Fruit fly (Drosophila melanogaster) whole organism, adult: Measurements from ENCODE around the gene p.

Experiments
- CG11617 ChIP-seq: fragments of 200-800 bp; sonication (Bioruptor generic); optimal IDR thresholded peaks from 2 replicates; lab custom pipeline; 2017; ENCODE audit warnings: mild to moderate bottlenecking, missing biosample characterization, missing genetic modification reagents, missing genetic modification characterization
- CG12768 ChIP-seq: fragments of 200-800 bp; sonication (Bioruptor generic); optimal IDR thresholded peaks from 2 replicates; lab custom pipeline; 2017; ENCODE audit warnings: missing biosample characterization, missing genetic modification characterization, mild to moderate bottlenecking, moderate library complexity, missing genetic modification reagents
- CG14711 ChIP-seq: fragments of 200-800 bp; sonication (Bioruptor generic); optimal IDR thresholded peaks from 2 replicates; lab custom pipeline; 2018; ENCODE audit warnings: missing biosample characterization, mild to moderate bottlenecking, missing genetic modification characterization, moderate library complexity
- CG1620 ChIP-seq: fragments of 200-800 bp; sonication (Bioruptor generic); optimal IDR thresholded peaks from 2 replicates; lab custom pipeline; 2016; ENCODE audit warnings: missing biosample characterization, missing genetic modification characterization
- CG33017 ChIP-seq: fragments of 200-800 bp; sonication (Bioruptor generic); optimal IDR thresholded peaks from 2 replicates; lab custom pipeline; 2018; ENCODE audit warnings: missing biosample characterization, mild to moderate bottlenecking, missing genetic modification characterization, moderate library complexity
- CG5204 ChIP-seq: fragments of 200-800 bp; sonication (Bioruptor generic); optimal IDR thresholded peaks from 2 replicates; lab custom pipeline; 2016; ENCODE audit warnings: missing biosample characterization, missing genetic modification characterization
- CG7045 ChIP-seq: fragments of 200-800 bp; sonication (Bioruptor generic); optimal IDR thresholded peaks from 2 replicates; lab custom pipeline; 2017; ENCODE audit warnings: missing biosample characterization, mild to moderate bottlenecking, missing genetic modification characterization
- CG7101 ChIP-seq: fragments of 200-800 bp; sonication (Bioruptor generic); optimal IDR thresholded peaks from 2 replicates; lab custom pipeline; 2018; ENCODE audit warnings: missing biosample characterization, mild to moderate bottlenecking, missing genetic modification characterization, moderate library complexity
- Clk ChIP-seq: fragments of 200-800 bp; sonication (Bioruptor generic); optimal IDR thresholded peaks from 2 replicates; lab custom pipeline; 2017; ENCODE audit warnings: missing biosample characterization, missing genetic modification characterization
- Crg-1 ChIP-seq: fragments of 200-800 bp; sonication (Bioruptor generic); optimal IDR thresholded peaks from 2 replicates; lab custom pipeline; 2016; ENCODE audit warnings: missing biosample characterization, missing genetic modification characterization
- Hr96 ChIP-seq: fragments of 200-800 bp; sonication (Bioruptor generic); optimal IDR thresholded peaks from 2 replicates; lab custom pipeline; 2016; ENCODE audit warnings: missing biosample characterization, missing genetic modification characterization
- Mnt ChIP-seq: fragments of 200-800 bp; sonication (Bioruptor generic); optimal IDR thresholded peaks from 2 replicates; lab custom pipeline; 2016; ENCODE audit warnings: missing biosample characterization, mild to moderate bottlenecking, missing genetic modification characterization
- bab1 ChIP-seq: fragments of 200-800 bp; sonication (Bioruptor generic); optimal IDR thresholded peaks from 3 replicates; lab custom pipeline; 2019; ENCODE audit warnings: missing biosample characterization, mild to moderate bottlenecking, missing genetic modification characterization, moderate library complexity
- cic ChIP-seq: fragments of 200-800 bp; sonication (Bioruptor generic); optimal IDR thresholded peaks from 2 replicates; lab custom pipeline; 2017; ENCODE audit warnings: missing biosample characterization, mild to moderate bottlenecking, missing genetic modification characterization, moderate library complexity
- cnc ChIP-seq, 2 experiments: fragments of >200 bp; optimal IDR thresholded peaks; 2 replicates each; lab custom pipeline; 2017
- kay ChIP-seq: fragments of 200-800 bp; sonication (Bioruptor generic); peaks from one replicate; lab custom pipeline; 2016; ENCODE audit warnings: missing biosample characterization, missing genetic modification characterization, borderline replicate concordance
- ovo ChIP-seq: fragments of 200-800 bp; sonication (Bioruptor generic); optimal IDR thresholded peaks from 2 replicates; lab custom pipeline; 2016; ENCODE audit warnings: missing biosample characterization, missing genetic modification characterization
- pad ChIP-seq: fragments of 200-800 bp; sonication (Bioruptor generic); optimal IDR thresholded peaks from 3 replicates; lab custom pipeline; 2017; ENCODE audit warnings: missing biosample characterization, missing genetic modification characterization, mild to moderate bottlenecking, moderate library complexity, missing genetic modification reagents
- tj ChIP-seq: fragments of 200-800 bp; sonication (Bioruptor generic); optimal IDR thresholded peaks from 3 replicates; lab custom pipeline; 2017; ENCODE audit warnings: missing biosample characterization, mild to moderate bottlenecking, missing genetic modification characterization, moderate library complexity
- toe ChIP-seq: fragments of 200-800 bp; sonication (Bioruptor generic); optimal IDR thresholded peaks from 2 replicates; lab custom pipeline; 2016; ENCODE audit warnings: missing biosample characterization, missing genetic modification characterization

Gene p

DNA sequence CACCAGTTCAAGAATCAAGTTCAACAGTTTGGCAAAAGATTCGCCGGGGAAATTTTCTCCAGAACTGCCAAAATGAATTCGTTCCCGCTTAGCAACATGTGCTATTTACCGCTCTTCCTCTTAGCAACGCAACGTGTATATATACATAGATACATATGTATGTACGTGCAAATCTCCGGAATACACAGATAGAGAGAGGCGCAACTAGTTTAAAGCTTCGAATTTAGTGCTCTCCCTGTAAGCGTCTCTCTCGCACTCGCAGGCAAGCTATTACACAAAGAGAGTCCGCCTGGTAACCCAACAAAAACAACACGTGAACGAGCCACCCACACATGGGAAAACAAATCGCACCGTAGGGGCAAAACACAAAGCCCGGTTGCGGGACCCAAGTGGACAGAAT, 11.8 kb downstream of the p start:
- no peak for TF ChIP-seq tj
- TF ChIP-seq Mnt (GFP tag; lab: Kevin White, UChicago), result peak; percentile 64

DNA sequence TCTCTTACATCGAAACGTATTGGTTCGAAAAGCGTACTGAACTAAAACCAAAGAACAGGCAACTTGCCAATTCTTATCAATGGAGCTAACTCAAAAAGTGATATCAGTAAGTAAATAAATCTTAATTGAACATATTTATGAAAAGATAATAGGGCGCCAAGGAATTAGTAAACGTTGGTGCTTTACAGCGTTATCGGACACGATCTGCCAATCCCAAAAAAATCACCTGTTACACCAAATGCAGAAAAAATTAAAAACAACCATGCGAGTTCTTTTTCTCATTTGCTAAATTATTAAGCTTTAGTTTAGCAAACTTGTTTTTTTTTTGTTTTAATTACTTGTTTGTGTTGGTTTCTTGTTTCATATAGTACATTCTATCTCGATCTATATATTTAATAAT, 15.8 kb downstream of the p start, which contains the start of gene CG42489:
TSS of gene CG42489 (minus strand) at position 101 of the 400 bp plus-strand sequence.
- TF ChIP-seq tj (no peak), ovo (GFP tag; lab: Kevin White, UChicago) (no peak), CG5204 (GFP tag; lab: Kevin White, UChicago) (no peak), toe (GFP tag; lab: Kevin White, UChicago) (no peak), cic (GFP tag; lab: Kevin White, UChicago) (no peak), CG12768 (no peak), CG7101 (tag; lab: Kevin White, UChicago) (no peak), CG33017 (tag; lab: Kevin White, UChicago) (no peak), CG14711 (tag; lab: Kevin White, UChicago) (no peak), CG7045 (GFP tag; lab: Kevin White, UChicago) (no peak)

dm6 chr3R:8654058-8654457, 16.4 kb downstream of the p start:
- peak; percentile 34 for TF ChIP-seq CG33017 (tag; lab: Kevin White, UChicago)
- no peak for TF ChIP-seq CG14711 (tag; lab: Kevin White, UChicago)
- TF ChIP-seq CG7101 (tag; lab: Kevin White, UChicago), result peak; percentile 54
- no peak for TF ChIP-seq Mnt (GFP tag; lab: Kevin White, UChicago)
- peak; percentile 37 for TF ChIP-seq CG7045 (GFP tag; lab: Kevin White, UChicago)
- TF ChIP-seq tj, result peak; percentile 21
- TF ChIP-seq ovo (GFP tag; lab: Kevin White, UChicago), result no peak
- TF ChIP-seq Clk (GFP tag; lab: Kevin White, UChicago), result no peak
- TF ChIP-seq CG5204 (GFP tag; lab: Kevin White, UChicago), result no peak
- no peak for TF ChIP-seq bab1 (GFP tag; lab: Kevin White, UChicago)
- no peak for TF ChIP-seq kay
- peak; percentile 65 for TF ChIP-seq Crg-1 (GFP tag; lab: Kevin White, UChicago)
- TF ChIP-seq toe (GFP tag; lab: Kevin White, UChicago), result no peak
- no peak for TF ChIP-seq CG1620 (GFP tag; lab: Kevin White, UChicago)
- TF ChIP-seq cic (GFP tag; lab: Kevin White, UChicago), result peak; percentile 77
- TF ChIP-seq cnc (optimal IDR thresholded peaks at IDR 0.05; lab: Kevin White, UChicago), result no peak
- peak; percentile 46 for TF ChIP-seq pad (GFP tag; lab: Kevin White, UChicago)
- peak; percentile 22 for TF ChIP-seq CG11617 (GFP tag; lab: Kevin White, UChicago)
- TF ChIP-seq CG12768, result peak; percentile 65
- no peak for TF ChIP-seq Hr96 (GFP tag; lab: Kevin White, UChicago)

DNA sequence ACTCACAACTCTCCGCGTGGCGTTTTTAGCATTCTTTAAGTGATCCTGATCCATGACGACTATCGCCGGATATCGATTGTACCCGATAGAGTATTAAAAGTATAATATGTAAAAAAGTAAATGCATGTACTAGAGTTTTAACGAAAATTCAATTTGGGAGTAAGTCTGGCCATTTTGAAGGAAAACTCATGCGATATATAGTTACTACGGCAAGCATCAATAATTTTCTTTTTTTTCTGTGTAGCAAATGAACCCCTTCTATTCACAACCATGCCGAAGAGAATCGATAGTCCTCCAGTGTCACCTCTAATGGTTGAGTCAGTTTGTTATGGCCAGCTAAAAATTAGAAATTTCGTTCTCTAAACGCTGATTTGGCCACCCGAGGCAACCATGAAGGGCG, 17.8 kb downstream of the p start, which contains the start of the genes Sys1 and Dhod:
TSS of gene Sys1 (plus strand) at position 91 of the 400 bp plus-strand sequence.
TSS of gene Dhod (minus strand) at position 186 of the 400 bp plus-strand sequence.
- peak; percentile 84 for TF ChIP-seq toe (GFP tag; lab: Kevin White, UChicago)
- peak; percentile 87 for TF ChIP-seq Mnt (GFP tag; lab: Kevin White, UChicago)
- TF ChIP-seq CG33017 (tag; lab: Kevin White, UChicago), result peak; percentile 54
- peak; percentile 75 for TF ChIP-seq CG11617 (GFP tag; lab: Kevin White, UChicago)
- peak; percentile 71 for TF ChIP-seq CG12768
- TF ChIP-seq CG7045 (GFP tag; lab: Kevin White, UChicago), result peak; percentile 49
- peak; percentile 74 for TF ChIP-seq CG7101 (tag; lab: Kevin White, UChicago)
- TF ChIP-seq CG5204 (GFP tag; lab: Kevin White, UChicago), result no peak
- no peak for TF ChIP-seq kay
- TF ChIP-seq tj, result peak; percentile 46
- peak; percentile 9 for TF ChIP-seq cic (GFP tag; lab: Kevin White, UChicago)
- peak; percentile 47 for TF ChIP-seq pad (GFP tag; lab: Kevin White, UChicago)
- TF ChIP-seq bab1 (GFP tag; lab: Kevin White, UChicago), result peak; percentile 89
- TF ChIP-seq Crg-1 (GFP tag; lab: Kevin White, UChicago), result peak; percentile 79
- peak; percentile 19 for TF ChIP-seq ovo (GFP tag; lab: Kevin White, UChicago)
- TF ChIP-seq Hr96 (GFP tag; lab: Kevin White, UChicago), result peak; percentile 76
- TF ChIP-seq cnc (optimal IDR thresholded peaks at IDR 0.05; lab: Kevin White, UChicago), result no peak
- TF ChIP-seq Clk (GFP tag; lab: Kevin White, UChicago), result peak; percentile 16
- peak; percentile 74 for TF ChIP-seq CG1620 (GFP tag; lab: Kevin White, UChicago)
- TF ChIP-seq CG14711 (tag; lab: Kevin White, UChicago), result peak; percentile 81

DNA sequence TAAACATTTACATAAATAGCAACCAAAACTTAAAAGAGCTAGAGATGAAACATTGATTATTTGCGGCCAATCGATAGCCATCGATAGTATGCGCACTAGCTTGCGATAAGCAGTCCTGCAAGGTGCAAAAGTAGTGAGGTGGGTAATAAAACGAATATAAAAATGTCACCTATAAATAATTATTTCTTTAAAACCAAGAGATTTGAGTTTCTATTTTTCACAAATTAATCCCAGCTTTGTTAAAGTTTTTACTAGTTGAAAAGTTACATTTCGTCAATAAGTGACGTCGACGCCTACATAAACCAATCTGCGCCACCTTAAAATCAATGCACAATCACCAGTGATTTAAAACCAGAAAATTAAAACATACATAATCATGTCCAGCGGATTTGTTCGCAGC, 19.7 kb downstream of the p start, which contains the start of the genes Mkk4 and SLIRP2:
TSS of gene Mkk4 (minus strand) at position 56 of the 400 bp plus-strand sequence.
TSS of gene SLIRP2 (plus strand) at position 344 of the 400 bp plus-strand sequence.
- TF ChIP-seq toe (GFP tag; lab: Kevin White, UChicago) (peak; percentile 99), CG5204 (GFP tag; lab: Kevin White, UChicago) (peak; percentile 98), pad (GFP tag; lab: Kevin White, UChicago) (peak; percentile 90), cic (GFP tag; lab: Kevin White, UChicago) (peak; percentile 88), Clk (GFP tag; lab: Kevin White, UChicago) (peak; percentile 97), CG7045 (GFP tag; lab: Kevin White, UChicago) (peak; percentile 98), tj (peak; percentile 90), Crg-1 (GFP tag; lab: Kevin White, UChicago) (peak; percentile 98), CG12768 (peak; percentile 98), bab1 (GFP tag; lab: Kevin White, UChicago) (peak; percentile 99), ovo (GFP tag; lab: Kevin White, UChicago) (peak; percentile 96), CG14711 (tag; lab: Kevin White, UChicago) (peak; percentile 96), CG33017 (tag; lab: Kevin White, UChicago) (peak; percentile 98), cnc (optimal IDR thresholded peaks at IDR 0.05; lab: Kevin White, UChicago) (no peak), CG11617 (GFP tag; lab: Kevin White, UChicago) (peak; percentile 99), CG7101 (tag; lab: Kevin White, UChicago) (peak; percentile 98), kay (no peak), Mnt (GFP tag; lab: Kevin White, UChicago) (peak; percentile 96), CG1620 (GFP tag; lab: Kevin White, UChicago) (peak; percentile 99), Hr96 (GFP tag; lab: Kevin White, UChicago) (peak; percentile 98)
